Worm (Caenorhabditis elegans) whole organism, L4/young adult: Measurements from ENCODE around the gene T05B11.4.

Experiments used
- W03F9.2 ChIP-seq: fragments of 150-350 bp; optimal IDR thresholded peaks from 2 replicates; lab custom pipeline; 2014; ENCODE audit warnings: missing biosample characterization, missing genetic modification characterization
- him-1 ChIP-seq: sonication (generic microtip); optimal IDR thresholded peaks from 2 replicates; lab custom pipeline; 2016; ENCODE audit warnings: missing genotype, missing genetic modification reagents, missing genetic modification characterization, missing compliant biosample characterization

DNA sequence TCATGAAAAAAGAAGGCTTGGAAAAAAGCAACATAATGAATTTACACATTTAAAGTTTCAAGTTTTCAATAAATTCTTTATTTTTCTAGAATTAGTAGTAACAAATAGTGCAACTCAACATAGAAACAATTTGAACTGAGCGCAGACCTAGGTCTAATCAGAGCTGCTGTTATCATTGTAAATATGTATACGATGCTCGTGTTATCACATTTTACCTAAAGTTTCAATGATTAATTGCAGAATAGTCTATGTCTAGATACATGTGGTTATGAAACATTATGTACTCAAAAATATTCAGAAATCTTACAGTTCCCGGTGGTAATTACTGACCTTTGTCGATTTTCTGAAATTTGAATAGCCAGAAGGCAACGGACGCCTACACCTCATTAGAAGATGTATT, 1.5 kb upstream of the T05B11.4 start:
- TF ChIP-seq him-1 (tag; lab: Kevin White, UChicago) = no peak
- no peak for TF ChIP-seq W03F9.2 (tag; lab: Kevin White, UChicago)
